Fruit fly (Drosophila melanogaster) Kc167 (cell line): ENCODE data around the gene CG5011.

Source experiments
- Myc ChIP-seq: fragments of >200 bp; optimal IDR thresholded peaks from 2 replicates; lab custom pipeline; 2017; ENCODE audit warnings: missing external identifiers
- h ChIP-seq: fragments of >200 bp; optimal IDR thresholded peaks from 3 replicates; lab custom pipeline; 2018; ENCODE audit warnings: missing external identifiers
- psq ChIP-seq: fragments of >200 bp; optimal IDR thresholded peaks from 2 replicates; lab custom pipeline; 2017; ENCODE audit warnings: missing external identifiers
- ttk ChIP-seq: sonication (Bioruptor generic); optimal IDR thresholded peaks from 2 replicates; lab custom pipeline; 2017; ENCODE audit warnings: missing external identifiers

- TF ChIP-seq psq (lab: Kevin White, UChicago), result no peak
- no peak for TF ChIP-seq ttk (lab: Kevin White, UChicago)
- no peak for TF ChIP-seq Myc (lab: Kevin White, UChicago)
- TF ChIP-seq h (lab: Kevin White, UChicago), result no peak
These were observed 3.4 kb downstream of the CG5011 start, which contains the start of gene CG14342 for dm6 chr2L:1203915-1204314.
